Worm (Caenorhabditis elegans): ENCODE measurements around the gene iff-1.

ce11 chrIII:9751074-9751473 is 4.1 kb upstream of the iff-1 start, which contains the start of gene T05G5.5:
- TF ChIP-seq nhr-77 (tag; optimal IDR thresholded peaks at IDR 0.05): no peak
- TF ChIP-seq lin-15B (tag; optimal IDR thresholded peaks at IDR 0.05): no peak
- no peak for TF ChIP-seq nhr-237 (tag; optimal IDR thresholded peaks at IDR 0.05)
- no peak for TF ChIP-seq zag-1 (tag; optimal IDR thresholded peaks at IDR 0.05)
- no peak for TF ChIP-seq ceh-16 (tag; optimal IDR thresholded peaks at IDR 0.05)
- TF ChIP-seq fkh-10 (GFP tag; optimal IDR thresholded peaks at IDR 0.05): no peak
- TF ChIP-seq ceh-9 (tag; optimal IDR thresholded peaks at IDR 0.05): no peak
- TF ChIP-seq nhr-11 (tag; optimal IDR thresholded peaks at IDR 0.05): no peak
- TF ChIP-seq unc-62 (GFP tag; optimal IDR thresholded peaks at IDR 0.05): no peak

Data from whole organism, L3 larva.